Worm (Caenorhabditis elegans): Measurements from ENCODE around the gene vha-2.
A peak's percentile ranks its signal among the peaks of the same experiment; 100 is the strongest.

DNA sequence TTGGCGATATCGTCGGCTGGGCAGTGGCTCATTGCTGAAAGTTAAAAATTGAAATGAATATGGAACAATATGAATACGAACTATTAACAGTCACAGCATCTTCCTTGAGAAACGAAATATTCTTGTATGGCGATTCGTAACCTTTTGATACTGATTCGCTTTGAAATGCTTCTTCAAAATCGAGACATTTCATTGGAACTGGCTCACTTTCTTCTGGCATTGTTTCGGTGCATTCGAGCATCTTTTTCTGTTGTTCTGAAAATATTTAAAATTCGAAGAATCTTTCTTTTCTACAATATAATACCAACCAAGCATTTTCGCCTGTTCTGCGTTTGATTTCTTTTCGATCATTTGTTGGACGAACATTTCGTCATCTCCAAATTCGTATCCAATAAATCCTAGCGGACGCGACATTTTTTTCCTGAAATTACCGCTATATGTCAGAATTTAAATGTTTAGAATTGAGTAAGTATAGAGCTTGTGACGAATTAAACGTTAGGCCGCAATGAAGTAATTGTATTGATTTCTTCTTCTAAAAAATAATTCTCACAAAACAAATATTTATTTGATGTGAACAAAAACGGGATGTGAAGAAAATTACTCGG, 42.5 kb downstream of the vha-2 start, which contains the start of gene lin-52:
- TF ChIP-seq nhr-76 (tag; optimal IDR thresholded peaks at IDR 0.05) (no peak), daf-12 (tag; optimal IDR thresholded peaks at IDR 0.05) (no peak), pha-4 (GFP tag; IDR thresholded peaks at IDR 0.05) (no peak; the same call in 1 of the 2 replicates), pha-4 (tag; optimal IDR thresholded peaks at IDR 0.05) (no peak), dpl-1 (GFP tag; optimal IDR thresholded peaks at IDR 0.05) (no peak), madf-5 (GFP tag; IDR thresholded peaks at IDR 0.05) (no peak), snpc-4 (tag; optimal IDR thresholded peaks at IDR 0.05) (no peak), fos-1 (tag; optimal IDR thresholded peaks at IDR 0.05) (no peak), dmd-9 (GFP tag; IDR thresholded peaks at IDR 0.05) (no peak), F26F4.8 (GFP tag; conservative IDR thresholded peaks at IDR 0.05) (no peak), lsy-2 (tag; optimal IDR thresholded peaks at IDR 0.05) (peak in 1 of 2 experiments; percentile 12), daf-8 (GFP tag; IDR thresholded peaks at IDR 0.05) (no peak)

Measured in whole organism, L4 larva.